Fruit fly (Drosophila melanogaster): ENCODE results near the gene Dci.

The Dci gene

DNA sequence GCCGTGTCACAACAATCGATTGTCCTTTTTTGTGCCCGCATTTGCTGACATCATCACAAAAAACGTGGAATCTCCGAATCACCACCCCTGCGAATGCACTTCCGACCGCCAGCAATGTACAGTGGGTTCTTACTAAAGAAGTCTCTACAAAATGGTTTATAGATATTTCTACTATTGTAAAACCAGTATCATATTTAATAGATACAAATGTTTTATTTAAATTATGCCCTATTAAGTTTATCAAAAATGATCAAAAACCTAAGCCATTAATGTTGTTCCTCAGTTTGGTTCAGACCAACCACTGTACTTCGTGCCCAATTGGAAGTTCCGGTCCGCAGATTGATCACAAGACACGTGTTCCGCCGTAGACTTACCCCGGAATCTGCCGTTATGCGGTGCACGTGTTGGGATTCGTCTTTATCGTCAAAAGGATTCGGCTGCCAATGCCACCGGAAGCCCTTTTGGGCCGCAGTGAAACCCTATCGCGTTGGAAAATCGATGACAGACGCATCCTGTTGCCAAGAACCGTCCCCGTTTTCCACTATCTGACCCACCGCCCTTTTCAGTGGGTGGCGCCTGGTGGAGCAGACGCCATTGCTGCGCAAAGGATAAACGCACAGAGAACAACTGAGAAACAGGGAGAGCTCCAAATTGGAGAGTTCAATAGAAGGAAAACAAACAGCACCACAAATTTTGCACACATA lies 46.4 kb upstream of the Dci start (continued):
- TF ChIP-seq chif (GFP tag; optimal IDR thresholded peaks at IDR 0.05): peak in 1 of 2 experiments; percentile 30
- TF ChIP-seq CG11247 (GFP tag; IDR thresholded peaks at IDR 0.05): no peak
- no peak for TF ChIP-seq CG3281 (GFP tag; optimal IDR thresholded peaks at IDR 0.05)
- TF ChIP-seq CrebB (tag; optimal IDR thresholded peaks at IDR 0.05): no peak
- 0 out of 2 replicates have a peak, but pooled peaks have one; percentile 21 for TF ChIP-seq H2.0 (GFP tag; IDR thresholded peaks at IDR 0.05)
- TF ChIP-seq CG16863 (GFP tag; optimal IDR thresholded peaks at IDR 0.05): no peak
- TF ChIP-seq bbx (GFP tag; IDR thresholded peaks at IDR 0.05; ENCODE audit: partially characterized antibody): no peak
- no peak for TF ChIP-seq CG10462 (GFP tag; optimal IDR thresholded peaks at IDR 0.05)
- no peak for TF ChIP-seq CG8478 (optimal IDR thresholded peaks at IDR 0.05)
- no peak for TF ChIP-seq NC2α (GFP tag; optimal IDR thresholded peaks at IDR 0.05)
- TF ChIP-seq nerfin-2 (GFP tag; IDR thresholded peaks at IDR 0.05; ENCODE audit: partially characterized antibody): no peak
- TF ChIP-seq Mad (GFP tag; optimal IDR thresholded peaks at IDR 0.05): no peak
- TF ChIP-seq CG3163 (GFP tag; optimal IDR thresholded peaks at IDR 0.05): no peak
- peak in 1 of 3 experiments; percentile 53 for TF ChIP-seq lola (GFP tag; optimal IDR thresholded peaks at IDR 0.05)
- no peak for TF ChIP-seq B-H1 (GFP tag; IDR thresholded peaks at IDR 0.05)
- TF ChIP-seq CG8765 (GFP tag; IDR thresholded peaks at IDR 0.05): no peak
- no peak for TF ChIP-seq CG15696 (tag; optimal IDR thresholded peaks at IDR 0.05)
- TF ChIP-seq kah (GFP tag; optimal IDR thresholded peaks at IDR 0.05): no peak
- TF ChIP-seq pb (GFP tag; optimal IDR thresholded peaks at IDR 0.05): no peak
- TF ChIP-seq CG13424 (tag; optimal IDR thresholded peaks at IDR 0.05): peak; percentile 24
- TF ChIP-seq eve (GFP tag; optimal IDR thresholded peaks at IDR 0.05): no peak
- no peak for TF ChIP-seq CG9876 (GFP tag; optimal IDR thresholded peaks at IDR 0.05)
- no peak for TF ChIP-seq zen2 (GFP tag; IDR thresholded peaks at IDR 0.05; ENCODE audit: partially characterized antibody)
- no peak for TF ChIP-seq CG34224 (GFP tag; IDR thresholded peaks at IDR 0.05; ENCODE audit: partially characterized antibody)
- TF ChIP-seq Fer2 (tag; optimal IDR thresholded peaks at IDR 0.05): no peak
- TF ChIP-seq Meics (GFP tag; optimal IDR thresholded peaks at IDR 0.05): no peak
- TF ChIP-seq CG10543 (GFP tag; optimal IDR thresholded peaks at IDR 0.05): no peak
- TF ChIP-seq CG10267 (tag; optimal IDR thresholded peaks at IDR 0.05): peak; percentile 29
- no peak for TF ChIP-seq CG12659 (GFP tag; optimal IDR thresholded peaks at IDR 0.05)
- TF ChIP-seq CG7839 (tag; optimal IDR thresholded peaks at IDR 0.05): peak; percentile 40
- TF ChIP-seq CG8388 (GFP tag; optimal IDR thresholded peaks at IDR 0.05): peak; percentile 41
- no peak for TF ChIP-seq Gsc (GFP tag; IDR thresholded peaks at IDR 0.05)
- no peak for TF ChIP-seq gt (GFP tag; IDR thresholded peaks at IDR 0.05)
- 0 out of 2 replicates have a peak, but pooled peaks have one; percentile 17 for TF ChIP-seq Ptx1 (GFP tag; IDR thresholded peaks at IDR 0.05)
- TF ChIP-seq luna (GFP tag; optimal IDR thresholded peaks at IDR 0.05): no peak
- TF ChIP-seq CG14441 (GFP tag; IDR thresholded peaks at IDR 0.05): no peak
- no peak for TF ChIP-seq tin (GFP tag; optimal IDR thresholded peaks at IDR 0.05)
- peak; percentile 79 for TF ChIP-seq MBD-R2 (GFP tag; IDR thresholded peaks at IDR 0.05)
- TF ChIP-seq Hmx (GFP tag; optimal IDR thresholded peaks at IDR 0.05): no peak
- TF ChIP-seq gfzf (GFP tag; optimal IDR thresholded peaks at IDR 0.05): no peak
- TF ChIP-seq CG11560 (tag; IDR thresholded peaks at IDR 0.05): no peak
- TF ChIP-seq pita (GFP tag; optimal IDR thresholded peaks at IDR 0.05): no peak
- no peak for TF ChIP-seq HLH4C (GFP tag; IDR thresholded peaks at IDR 0.05; ENCODE audit: partially characterized antibody)
- no peak for TF ChIP-seq amos (GFP tag; IDR thresholded peaks at IDR 0.05; ENCODE audit: partially characterized antibody)
- TF ChIP-seq ap (GFP tag; IDR thresholded peaks at IDR 0.05): no peak
- TF ChIP-seq pum (GFP tag; optimal IDR thresholded peaks at IDR 0.05): no peak
- peak; percentile 64 for TF ChIP-seq grau (tag; optimal IDR thresholded peaks at IDR 0.05)
- no peak for TF ChIP-seq stc (GFP tag; IDR thresholded peaks at IDR 0.05)
- TF ChIP-seq Camta (GFP tag; optimal IDR thresholded peaks at IDR 0.05): no peak
- TF ChIP-seq btn (GFP tag; optimal IDR thresholded peaks at IDR 0.05): no peak

Data from whole organism, embryonic.